Worm (Caenorhabditis elegans) whole organism, late embryonic: ENCODE measurements around the gene lin-9.

Source experiments
- C38D4.7 ChIP-seq: fragments of 200-800 bp; sonication (Bioruptor generic); optimal IDR thresholded peaks from 2 replicates; lab custom pipeline; 2018; ENCODE audit warnings: mild to moderate bottlenecking, missing genetic modification characterization, moderate library complexity, missing compliant biosample characterization
- F13H6.1 ChIP-seq: sonication (generic microtip); optimal IDR thresholded peaks from 2 replicates; lab custom pipeline; 2016; ENCODE audit warnings: missing genetic modification characterization, missing compliant biosample characterization
- K02D7.2 ChIP-seq: sonication (generic microtip); optimal IDR thresholded peaks from 2 replicates; lab custom pipeline; 2017; ENCODE audit warnings: mild to moderate bottlenecking, missing genetic modification characterization, missing compliant biosample characterization
- K09A11.1 ChIP-seq: sonication (generic microtip); optimal IDR thresholded peaks from 2 replicates; lab custom pipeline; 2017; ENCODE audit warnings: antibody characterized with exemption, mild to moderate bottlenecking, missing genetic modification characterization, missing compliant biosample characterization; ENCODE audit not compliant: insufficient read depth
- T23F11.4 ChIP-seq: fragments of 200-800 bp; sonication (Bioruptor generic); optimal IDR thresholded peaks from 2 replicates; lab custom pipeline; 2018; ENCODE audit warnings: mild to moderate bottlenecking, missing genetic modification characterization, missing compliant biosample characterization
- Y22D7AL.16 ChIP-seq: sonication (generic microtip); optimal IDR thresholded peaks from 2 replicates; lab custom pipeline; 2016; ENCODE audit warnings: missing genetic modification characterization, missing compliant biosample characterization
- ahr-1 ChIP-seq: sonication (generic microtip); optimal IDR thresholded peaks from 2 replicates; lab custom pipeline; 2016; ENCODE audit warnings: missing genetic modification characterization, missing compliant biosample characterization
- ama-1 ChIP-seq: fragments of 150-350 bp; optimal IDR thresholded peaks from 2 replicates; lab custom pipeline; 2014
- ceh-18 ChIP-seq: sonication (generic microtip); optimal IDR thresholded peaks from 2 replicates; lab custom pipeline; 2016; ENCODE audit warnings: missing genetic modification characterization, missing compliant biosample characterization
- ceh-19 ChIP-seq: fragments of 200-800 bp; sonication (Bioruptor generic); optimal IDR thresholded peaks from 2 replicates; lab custom pipeline; 2018; ENCODE audit warnings: mild to moderate bottlenecking, missing genetic modification characterization, missing compliant biosample characterization
- ceh-2 ChIP-seq: sonication (generic microtip); optimal IDR thresholded peaks from 2 replicates; lab custom pipeline; 2016; ENCODE audit warnings: missing genotype, missing genetic modification characterization, missing compliant biosample characterization
- ceh-22 ChIP-seq: sonication (generic microtip); optimal IDR thresholded peaks from 2 replicates; lab custom pipeline; 2017; ENCODE audit warnings: missing biosample characterization, missing genetic modification characterization
- ceh-24 ChIP-seq: sonication (generic microtip); optimal IDR thresholded peaks from 2 replicates; lab custom pipeline; 2016; ENCODE audit warnings: mild to moderate bottlenecking, missing genetic modification characterization, missing compliant biosample characterization
- ceh-30 ChIP-seq: fragments of 150-350 bp; optimal IDR thresholded peaks from 2 replicates; lab custom pipeline; 2014; ENCODE audit warnings: missing biosample characterization, missing genetic modification characterization
- ceh-31 ChIP-seq: sonication (generic microtip); optimal IDR thresholded peaks from 2 replicates; lab custom pipeline; 2016; ENCODE audit warnings: missing genetic modification characterization, missing compliant biosample characterization
- ceh-34 ChIP-seq: sonication (generic microtip); optimal IDR thresholded peaks from 2 replicates; lab custom pipeline; 2016; ENCODE audit warnings: mild to moderate bottlenecking, missing genetic modification characterization, missing compliant biosample characterization
- ceh-48 ChIP-seq: sonication (generic microtip); optimal IDR thresholded peaks from 2 replicates; lab custom pipeline; 2016; ENCODE audit warnings: missing genetic modification characterization, inconsistent platforms, missing compliant biosample characterization
- ceh-6 ChIP-seq: fragments of 200-800 bp; sonication (Bioruptor generic); optimal IDR thresholded peaks from 2 replicates; lab custom pipeline; 2018; ENCODE audit warnings: mild to moderate bottlenecking, missing genetic modification characterization, missing compliant biosample characterization
- ceh-9 ChIP-seq: sonication (generic microtip); optimal IDR thresholded peaks from 2 replicates; lab custom pipeline; 2016; ENCODE audit warnings: mild to moderate bottlenecking, missing genetic modification characterization, inconsistent platforms, missing compliant biosample characterization
- dmd-4 ChIP-seq: sonication (generic microtip); optimal IDR thresholded peaks from 2 replicates; lab custom pipeline; 2016; ENCODE audit warnings: borderline replicate concordance, missing genetic modification characterization, missing compliant biosample characterization
- dve-1 ChIP-seq: sonication (generic microtip); optimal IDR thresholded peaks from 2 replicates; lab custom pipeline; 2017; ENCODE audit warnings: antibody characterized with exemption, mild to moderate bottlenecking, missing genetic modification characterization, missing compliant biosample characterization
- elt-2 ChIP-seq: sonication (generic microtip); optimal IDR thresholded peaks from 2 replicates; lab custom pipeline; 2016; ENCODE audit warnings: missing genetic modification reagents, missing genetic modification characterization, missing compliant biosample characterization
- ets-4 ChIP-seq: sonication (generic microtip); optimal IDR thresholded peaks from 2 replicates; lab custom pipeline; 2016; ENCODE audit warnings: missing genetic modification characterization, missing compliant biosample characterization
- eyg-1 ChIP-seq: sonication (generic microtip); optimal IDR thresholded peaks from 2 replicates; lab custom pipeline; 2016; ENCODE audit warnings: missing genotype, missing genetic modification characterization, missing compliant biosample characterization
- fax-1 ChIP-seq: sonication (generic microtip); optimal IDR thresholded peaks from 2 replicates; lab custom pipeline; 2016; ENCODE audit warnings: missing genotype, missing genetic modification characterization, missing compliant biosample characterization
- fkh-10 ChIP-seq: fragments of 150-350 bp; optimal IDR thresholded peaks from 2 replicates; lab custom pipeline; 2014; ENCODE audit warnings: missing biosample characterization, missing genetic modification reagents, missing genetic modification characterization
- fkh-6 ChIP-seq: sonication (generic microtip); optimal IDR thresholded peaks from 2 replicates; lab custom pipeline; 2016; ENCODE audit warnings: missing genetic modification characterization, missing compliant biosample characterization
- gmeb-2 ChIP-seq: sonication (generic microtip); optimal IDR thresholded peaks from 2 replicates; lab custom pipeline; 2016; ENCODE audit warnings: missing genetic modification characterization, inconsistent platforms, missing compliant biosample characterization
- hlh-13 ChIP-seq: fragments of 200-800 bp; sonication (Bioruptor generic); optimal IDR thresholded peaks from 2 replicates; lab custom pipeline; 2018; ENCODE audit warnings: mild to moderate bottlenecking, missing genetic modification characterization, missing compliant biosample characterization
- hlh-15 ChIP-seq: sonication (generic microtip); optimal IDR thresholded peaks from 2 replicates; lab custom pipeline; 2016; ENCODE audit warnings: missing genetic modification characterization, missing compliant biosample characterization
- hlh-8 ChIP-seq: sonication (generic microtip); optimal IDR thresholded peaks from 2 replicates; lab custom pipeline; 2016; ENCODE audit warnings: missing genotype, missing genetic modification characterization, missing compliant biosample characterization
- lim-6 ChIP-seq: sonication (generic microtip); optimal IDR thresholded peaks from 2 replicates; lab custom pipeline; 2016; ENCODE audit warnings: missing genetic modification characterization, missing compliant biosample characterization
- lin-11 ChIP-seq: fragments of 200-800 bp; sonication (Bioruptor generic); optimal IDR thresholded peaks from 2 replicates; lab custom pipeline; 2018; ENCODE audit warnings: mild to moderate bottlenecking, missing genetic modification characterization, missing compliant biosample characterization
- madf-2 ChIP-seq: sonication (generic microtip); optimal IDR thresholded peaks from 2 replicates; lab custom pipeline; 2017; ENCODE audit warnings: missing genetic modification characterization, missing compliant biosample characterization
- mec-3 ChIP-seq: sonication (generic microtip); optimal IDR thresholded peaks from 2 replicates; lab custom pipeline; 2016; ENCODE audit warnings: borderline replicate concordance, missing genetic modification characterization, missing compliant biosample characterization
- nfya-1 ChIP-seq: sonication (generic microtip); optimal IDR thresholded peaks from 2 replicates; lab custom pipeline; 2017; ENCODE audit warnings: missing genetic modification characterization, mild to moderate bottlenecking, missing compliant biosample characterization, antibody characterized with exemption, moderate library complexity
- nhr-232 ChIP-seq: sonication (generic microtip); optimal IDR thresholded peaks from 2 replicates; lab custom pipeline; 2016; ENCODE audit warnings: missing genetic modification characterization, missing compliant biosample characterization
- npax-4 ChIP-seq: sonication (generic microtip); optimal IDR thresholded peaks from 2 replicates; lab custom pipeline; 2016; ENCODE audit warnings: missing genetic modification characterization, missing compliant biosample characterization
- odd-2 ChIP-seq: sonication (generic microtip); optimal IDR thresholded peaks from 2 replicates; lab custom pipeline; 2017; ENCODE audit warnings: antibody characterized with exemption, mild to moderate bottlenecking, missing genetic modification characterization, missing compliant biosample characterization
- pag-3 ChIP-seq: sonication (generic microtip); optimal IDR thresholded peaks from 2 replicates; lab custom pipeline; 2016; ENCODE audit warnings: missing compliant biosample characterization, missing genetic modification characterization, borderline replicate concordance
- pax-1 ChIP-seq: fragments of 150-350 bp; optimal IDR thresholded peaks from 2 replicates; lab custom pipeline; 2014; ENCODE audit warnings: missing biosample characterization, missing genetic modification characterization
- pha-2 ChIP-seq: sonication (generic microtip); optimal IDR thresholded peaks from 2 replicates; lab custom pipeline; 2017; ENCODE audit warnings: mild to moderate bottlenecking, missing genetic modification characterization, missing compliant biosample characterization
- pha-4 ChIP-seq: fragments of 150-350 bp; optimal IDR thresholded peaks from 2 replicates; lab custom pipeline; 2018; ENCODE audit warnings: missing biosample characterization, missing genetic modification reagents, missing genetic modification characterization
- ref-2 ChIP-seq: sonication (generic microtip); optimal IDR thresholded peaks from 2 replicates; lab custom pipeline; 2016; ENCODE audit warnings: missing genetic modification characterization, missing compliant biosample characterization
- rnt-1 ChIP-seq: sonication (generic microtip); optimal IDR thresholded peaks from 2 replicates; lab custom pipeline; 2016; ENCODE audit warnings: missing genetic modification characterization, missing compliant biosample characterization
- sdc-2 ChIP-seq: sonication (generic microtip); optimal IDR thresholded peaks from 2 replicates; lab custom pipeline; 2016; ENCODE audit warnings: missing genotype, missing genetic modification characterization, missing compliant biosample characterization
- sox-2 ChIP-seq: fragments of 200-800 bp; sonication (Bioruptor generic); IDR thresholded peaks from 2 replicates; pipeline ENCODE4 v1.3.6; 2022; ENCODE audit warnings: missing genetic modification reagents, missing genetic modification characterization, missing compliant biosample characterization
- tbx-2 ChIP-seq: sonication (generic microtip); optimal IDR thresholded peaks from 2 replicates; lab custom pipeline; 2016; ENCODE audit warnings: missing genetic modification characterization, missing compliant biosample characterization
- tbx-7 ChIP-seq: sonication (generic microtip); optimal IDR thresholded peaks from 2 replicates; lab custom pipeline; 2016; ENCODE audit warnings: missing genotype, missing genetic modification characterization, missing compliant biosample characterization
- ttx-3 ChIP-seq: sonication (generic microtip); optimal IDR thresholded peaks from 2 replicates; lab custom pipeline; 2016; ENCODE audit warnings: missing genetic modification reagents, missing genetic modification characterization, missing compliant biosample characterization
- unc-42 ChIP-seq: sonication (generic microtip); optimal IDR thresholded peaks from 2 replicates; lab custom pipeline; 2016; ENCODE audit warnings: missing genotype, missing genetic modification characterization, missing compliant biosample characterization
- unc-55 ChIP-seq: sonication (generic microtip); optimal IDR thresholded peaks from 2 replicates; lab custom pipeline; 2017; ENCODE audit warnings: missing biosample characterization, missing genetic modification reagents, missing genetic modification characterization
- unc-86 ChIP-seq: sonication (generic microtip); optimal IDR thresholded peaks from 2 replicates; lab custom pipeline; 2016; ENCODE audit warnings: missing genetic modification characterization, missing compliant biosample characterization
- ztf-16 ChIP-seq: sonication (generic microtip); optimal IDR thresholded peaks from 2 replicates; lab custom pipeline; 2017; ENCODE audit warnings: missing genetic modification characterization, missing compliant biosample characterization

The lin-9 gene

DNA sequence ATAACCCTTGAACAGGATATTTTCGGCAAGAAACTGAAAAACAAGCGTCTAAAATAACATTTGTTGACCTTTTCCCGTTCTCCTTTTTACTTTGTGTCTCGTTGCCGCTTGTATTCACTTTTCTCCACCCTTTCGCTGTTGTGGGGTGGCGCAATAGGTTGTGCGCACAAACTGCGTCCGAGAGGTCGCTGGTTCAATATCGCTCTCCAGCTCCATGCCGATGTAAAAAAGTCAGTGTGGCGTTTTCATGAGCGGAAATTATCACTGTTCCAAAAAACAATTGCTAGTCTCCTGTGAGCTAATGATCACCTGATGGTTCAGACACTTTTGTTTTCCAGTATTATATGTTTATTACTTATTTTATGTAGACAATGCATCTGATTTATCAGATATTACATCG is 33.6 kb upstream of the lin-9 start:
- peak; percentile 94 for TF ChIP-seq ceh-34
- TF ChIP-seq K09A11.1: peak; percentile 72
- TF ChIP-seq tbx-7 (tag; lab: Kevin White, UChicago): peak; percentile 59
- peak; percentile 90 for TF ChIP-seq K02D7.2 (tag; lab: Kevin White, UChicago)
- TF ChIP-seq lin-11 (tag; lab: Kevin White, UChicago): peak; percentile 86
- TF ChIP-seq ceh-2 (tag; lab: Kevin White, UChicago): peak; percentile 86
- peak; percentile 69 for TF ChIP-seq F13H6.1 (tag; lab: Kevin White, UChicago)
- TF ChIP-seq eyg-1 (tag; lab: Kevin White, UChicago): peak; percentile 87
- TF ChIP-seq dve-1: peak; percentile 70
- peak; percentile 93 for TF ChIP-seq fkh-6 (tag; lab: Kevin White, UChicago)
- TF ChIP-seq hlh-13 (GFP tag; lab: Kevin White, UChicago): peak; percentile 88
- TF ChIP-seq ceh-18 (tag; lab: Kevin White, UChicago): peak; percentile 84
- no peak for TF ChIP-seq pha-4 (tag; lab: Kevin White, UChicago)
- TF ChIP-seq T23F11.4 (GFP tag; lab: Kevin White, UChicago): peak; percentile 85
- peak; percentile 78 for TF ChIP-seq odd-2 (tag; lab: Kevin White, UChicago)
- peak; percentile 75 for TF ChIP-seq lim-6 (tag; lab: Kevin White, UChicago)
- peak; percentile 77 for TF ChIP-seq ceh-31 (tag; lab: Kevin White, UChicago)
- TF ChIP-seq hlh-8 (tag; lab: Kevin White, UChicago): peak; percentile 73
- peak; percentile 91 for TF ChIP-seq unc-86 (tag; lab: Kevin White, UChicago)
- TF ChIP-seq mec-3 (tag; lab: Kevin White, UChicago): no peak
- peak; percentile 84 for TF ChIP-seq dmd-4 (tag; lab: Kevin White, UChicago)
- TF ChIP-seq Y22D7AL.16 (tag; lab: Kevin White, UChicago): peak; percentile 82
- TF ChIP-seq C38D4.7 (GFP tag; lab: Kevin White, UChicago): peak; percentile 86
- peak; percentile 88 for TF ChIP-seq nhr-232 (tag; lab: Kevin White, UChicago)
- TF ChIP-seq unc-55 (GFP tag; lab: Kevin White, UChicago): no peak
- peak; percentile 51 for TF ChIP-seq unc-42
- no peak for TF ChIP-seq pag-3 (tag; lab: Kevin White, UChicago)
- peak; percentile 56 for TF ChIP-seq ceh-22 (tag; lab: Kevin White, UChicago)
- TF ChIP-seq fkh-10: peak; percentile 33
- TF ChIP-seq ref-2 (tag; lab: Kevin White, UChicago): peak; percentile 63
- peak; percentile 66 for TF ChIP-seq ceh-9 (tag; lab: Kevin White, UChicago)
- TF ChIP-seq ceh-48 (tag; lab: Kevin White, UChicago): peak; percentile 82
- peak; percentile 85 for TF ChIP-seq ceh-24 (tag; lab: Kevin White, UChicago)
- TF ChIP-seq elt-2 (tag; lab: Kevin White, UChicago): peak; percentile 95
- peak; percentile 93 for TF ChIP-seq tbx-2
- TF ChIP-seq hlh-15 (tag; lab: Kevin White, UChicago): peak; percentile 86
- peak; percentile 82 for TF ChIP-seq npax-4
- peak; percentile 89 for TF ChIP-seq pha-2 (tag; lab: Kevin White, UChicago)
- peak; percentile 93 for TF ChIP-seq ceh-6 (GFP tag; lab: Kevin White, UChicago)
- peak; percentile 95 for TF ChIP-seq ceh-19 (GFP tag; lab: Kevin White, UChicago)
- TF ChIP-seq ahr-1: peak; percentile 81
- TF ChIP-seq pax-1 (tag; lab: Kevin White, UChicago): no peak
- peak; percentile 86 for TF ChIP-seq ttx-3
- TF ChIP-seq nfya-1 (tag; lab: Kevin White, UChicago): peak; percentile 70
- peak; percentile 82 for TF ChIP-seq rnt-1 (tag; lab: Kevin White, UChicago)
- peak; percentile 78 for TF ChIP-seq sdc-2 (tag; lab: Kevin White, UChicago)
- TF ChIP-seq sox-2 (GFP tag; lab: Robert Waterston, UW): peak; percentile 76
- TF ChIP-seq fax-1 (tag; lab: Kevin White, UChicago): peak; percentile 83
- no peak for TF ChIP-seq ama-1 (lab: Kevin White, UChicago)
- TF ChIP-seq ztf-16 (tag; lab: Kevin White, UChicago): peak; percentile 92
- TF ChIP-seq madf-2: peak; percentile 87
- TF ChIP-seq ceh-30 (tag; lab: Kevin White, UChicago): no peak
- TF ChIP-seq ets-4 (tag; lab: Kevin White, UChicago): peak; percentile 3
- peak; percentile 89 for TF ChIP-seq gmeb-2 (tag; lab: Kevin White, UChicago)
